Worm (Caenorhabditis elegans) whole organism, young adult: ENCODE measurements around the gene gln-5.

Source experiments
- B0261.1 ChIP-seq: sonication (generic microtip); optimal IDR thresholded peaks from 2 replicates; lab custom pipeline; 2016; ENCODE audit warnings: mild to moderate bottlenecking, missing genetic modification characterization, moderate library complexity, missing compliant biosample characterization
- B0336.3 ChIP-seq: fragments of 200-800 bp; sonication (Bioruptor generic); IDR thresholded peaks from 2 replicates; pipeline ENCODE4 v1.3.6; 2022; ENCODE audit warnings: missing genetic modification characterization, missing compliant biosample characterization
- C17E4.6 ChIP-seq: fragments of 200-800 bp; sonication (Bioruptor generic); IDR thresholded peaks from 2 replicates; pipeline ENCODE4 v1.3.6; 2022; ENCODE audit warnings: missing genetic modification reagents, missing genetic modification characterization, missing compliant biosample characterization
- F10E7.11 ChIP-seq: sonication (generic microtip); optimal IDR thresholded peaks from 2 replicates; lab custom pipeline; 2017; ENCODE audit warnings: mild to moderate bottlenecking, missing genetic modification characterization, moderate library complexity, missing compliant biosample characterization
- F49E8.2 ChIP-seq: sonication (generic microtip); optimal IDR thresholded peaks from 3 replicates; lab custom pipeline; 2017; ENCODE audit warnings: missing genetic modification characterization, mild to moderate bottlenecking, missing compliant biosample characterization, antibody characterized with exemption, moderate library complexity; ENCODE audit not compliant: insufficient read depth
- F55B11.4 ChIP-seq: sonication (generic microtip); optimal IDR thresholded peaks from 2 replicates; lab custom pipeline; 2016; ENCODE audit warnings: missing compliant biosample characterization, missing genetic modification characterization, borderline replicate concordance; ENCODE audit not compliant: insufficient read depth
- F57C9.4 ChIP-seq: sonication (generic microtip); optimal IDR thresholded peaks from 2 replicates; lab custom pipeline; 2017; ENCODE audit warnings: mild to moderate bottlenecking, missing genetic modification characterization, missing compliant biosample characterization
- K12H6.12 ChIP-seq: fragments of 200-800 bp; sonication (Bioruptor generic); optimal IDR thresholded peaks from 2 replicates; lab custom pipeline; 2018; ENCODE audit warnings: mild to moderate bottlenecking, missing genetic modification characterization, missing compliant biosample characterization
- Y53F4B.3 ChIP-seq: fragments of 200-800 bp; sonication (Bioruptor generic); IDR thresholded peaks from 2 replicates; pipeline ENCODE4 v1.3.6; 2022; ENCODE audit warnings: missing genetic modification reagents, missing genetic modification characterization, missing compliant biosample characterization
- Y56A3A.18 ChIP-seq: fragments of 200-800 bp; sonication (Bioruptor generic); IDR thresholded peaks from 2 replicates; pipeline ENCODE4 v1.3.6; 2022; ENCODE audit warnings: missing genetic modification reagents, missing genetic modification characterization, missing compliant biosample characterization
- Y67H2A.10 ChIP-seq: fragments of 200-800 bp; sonication (Bioruptor generic); conservative IDR thresholded peaks from 2 replicates; pipeline ENCODE4 v1.3.6; 2022; ENCODE audit warnings: missing genetic modification reagents, missing genetic modification characterization, missing compliant biosample characterization
- Y79H2A.3 ChIP-seq: fragments of 200-800 bp; sonication (Bioruptor generic); conservative IDR thresholded peaks from 2 replicates; pipeline ENCODE4 v1.3.6; 2022; ENCODE audit warnings: missing genetic modification reagents, missing genetic modification characterization, missing compliant biosample characterization
- ZK185.1 ChIP-seq: sonication (generic microtip); optimal IDR thresholded peaks from 2 replicates; lab custom pipeline; 2016; ENCODE audit warnings: mild to moderate bottlenecking, missing genetic modification characterization, missing compliant biosample characterization; ENCODE audit not compliant: poor library complexity, severe bottlenecking
- akir-1 ChIP-seq: fragments of 200-800 bp; sonication (Bioruptor generic); optimal IDR thresholded peaks from 2 replicates; lab custom pipeline; 2018; ENCODE audit warnings: mild to moderate bottlenecking, missing genetic modification characterization, moderate library complexity, missing compliant biosample characterization
- ama-1 ChIP-seq, 3 experiments: fragments of 150-350 bp in 1 of 3; sonication (generic microtip) in 2 of 3; optimal IDR thresholded peaks; 2 replicates each; lab custom pipeline; 2014 to 2018; ENCODE audit warnings: missing biosample characterization in 2 of 3, missing genetic modification characterization in 2 of 3, missing genetic modification reagents in 2 of 3
- atf-7 ChIP-seq: sonication (generic microtip); optimal IDR thresholded peaks from 2 replicates; lab custom pipeline; 2017; ENCODE audit warnings: mild to moderate bottlenecking, missing genetic modification characterization, missing compliant biosample characterization
- athp-1 ChIP-seq: sonication (generic microtip); optimal IDR thresholded peaks from 2 replicates; lab custom pipeline; 2017; ENCODE audit warnings: mild to moderate bottlenecking, missing genetic modification characterization, missing compliant biosample characterization
- attf-5 ChIP-seq: fragments of 200-800 bp; sonication (Bioruptor generic); optimal IDR thresholded peaks from 2 replicates; lab custom pipeline; 2018; ENCODE audit warnings: mild to moderate bottlenecking, missing genetic modification characterization, missing compliant biosample characterization
- bed-2 ChIP-seq: fragments of 200-800 bp; sonication (Bioruptor generic); IDR thresholded peaks from 2 replicates; pipeline ENCODE4 v1.3.6; 2022; ENCODE audit warnings: missing genetic modification reagents, missing genetic modification characterization, missing compliant biosample characterization
- ccch-3 ChIP-seq: fragments of 200-800 bp; sonication (Bioruptor generic); optimal IDR thresholded peaks from 2 replicates; lab custom pipeline; 2018; ENCODE audit warnings: mild to moderate bottlenecking, missing genetic modification characterization, missing compliant biosample characterization
- ceh-100 ChIP-seq: fragments of 200-800 bp; sonication (Bioruptor generic); IDR thresholded peaks from 2 replicates; pipeline ENCODE4 v1.3.6; 2022; ENCODE audit warnings: missing genetic modification reagents, missing genetic modification characterization, missing compliant biosample characterization
- die-1 ChIP-seq: sonication (generic microtip); optimal IDR thresholded peaks from 2 replicates; lab custom pipeline; 2016; ENCODE audit warnings: missing genotype, mild to moderate bottlenecking, missing genetic modification characterization, missing compliant biosample characterization
- dpl-1 ChIP-seq: fragments of 150-350 bp; optimal IDR thresholded peaks from 2 replicates; lab custom pipeline; 2014; ENCODE audit warnings: missing biosample characterization, missing genetic modification reagents, missing genetic modification characterization
- egl-44 ChIP-seq: fragments of 200-800 bp; sonication (Bioruptor generic); IDR thresholded peaks from 2 replicates; pipeline ENCODE4 v1.3.6; 2022; ENCODE audit warnings: missing genetic modification reagents, missing genetic modification characterization, missing compliant biosample characterization
- ets-4 ChIP-seq: fragments of 200-800 bp; sonication (Bioruptor generic); optimal IDR thresholded peaks from 2 replicates; lab custom pipeline; 2018; ENCODE audit warnings: mild to moderate bottlenecking, missing genetic modification characterization, missing compliant biosample characterization
- him-1 ChIP-seq: sonication (generic microtip); optimal IDR thresholded peaks from 2 replicates; lab custom pipeline; 2016; ENCODE audit warnings: missing genotype, missing genetic modification reagents, missing genetic modification characterization, missing compliant biosample characterization
- hlh-12 ChIP-seq: sonication (generic microtip); optimal IDR thresholded peaks from 2 replicates; lab custom pipeline; 2016; ENCODE audit warnings: missing genetic modification characterization, missing compliant biosample characterization
- hlh-26 ChIP-seq: fragments of 200-800 bp; sonication (Bioruptor generic); conservative IDR thresholded peaks from 2 replicates; pipeline ENCODE4 v1.3.6; 2022; ENCODE audit warnings: missing genetic modification reagents, missing genetic modification characterization, missing compliant biosample characterization
- lin-26 ChIP-seq: fragments of 200-800 bp; sonication (Bioruptor generic); IDR thresholded peaks from 2 replicates; pipeline ENCODE4 v1.3.6; 2022; ENCODE audit warnings: missing genetic modification reagents, missing genetic modification characterization, missing compliant biosample characterization
- lin-54 ChIP-seq: fragments of 200-800 bp; sonication (Bioruptor generic); optimal IDR thresholded peaks from 2 replicates; lab custom pipeline; 2018; ENCODE audit warnings: mild to moderate bottlenecking, missing genetic modification characterization, missing compliant biosample characterization
- lsy-27 ChIP-seq: sonication (generic microtip); optimal IDR thresholded peaks from 2 replicates; lab custom pipeline; 2017; ENCODE audit warnings: missing genetic modification characterization, mild to moderate bottlenecking, missing compliant biosample characterization, antibody characterized with exemption, missing genotype, borderline replicate concordance; ENCODE audit not compliant: insufficient read depth
- mel-28 ChIP-seq: sonication (generic microtip); optimal IDR thresholded peaks from 2 replicates; lab custom pipeline; 2016; ENCODE audit warnings: borderline replicate concordance, mild to moderate bottlenecking, missing genetic modification characterization, missing compliant biosample characterization
- nfya-2 ChIP-seq: fragments of 200-800 bp; sonication (Bioruptor generic); IDR thresholded peaks from 2 replicates; pipeline ENCODE4 v1.3.6; 2022; ENCODE audit warnings: missing genetic modification reagents, missing genetic modification characterization, missing compliant biosample characterization
- nhr-120 ChIP-seq: fragments of 200-800 bp; sonication (Bioruptor generic); IDR thresholded peaks from 2 replicates; pipeline ENCODE4 v1.3.6; 2022; ENCODE audit warnings: missing genetic modification characterization, missing compliant biosample characterization
- nhr-179 ChIP-seq: sonication (generic microtip); optimal IDR thresholded peaks from 2 replicates; lab custom pipeline; 2016; ENCODE audit warnings: mild to moderate bottlenecking, missing genetic modification characterization, missing compliant biosample characterization
- nhr-80 ChIP-seq: sonication (generic microtip); optimal IDR thresholded peaks from 2 replicates; lab custom pipeline; 2016; ENCODE audit warnings: missing genetic modification characterization, missing compliant biosample characterization
- nhr-90 ChIP-seq: sonication (generic microtip); optimal IDR thresholded peaks from 2 replicates; lab custom pipeline; 2016; ENCODE audit warnings: missing genotype, mild to moderate bottlenecking, missing genetic modification characterization, missing compliant biosample characterization
- pha-4 ChIP-seq: fragments of 150-350 bp; sonication (generic microtip); optimal IDR thresholded peaks from 2 replicates; lab custom pipeline; 2014; ENCODE audit warnings: missing biosample characterization, missing genetic modification reagents, missing genetic modification characterization
- rec-8 ChIP-seq, 2 experiments: sonication (generic microtip); optimal IDR thresholded peaks; 2 replicates each; lab custom pipeline; 2016; ENCODE audit warnings: mild to moderate bottlenecking in 2 of 2, missing genetic modification characterization in 2 of 2, missing genetic modification reagents in 2 of 2, missing genotype in 2 of 2, missing biosample characterization in 1 of 2, missing compliant biosample characterization in 1 of 2, moderate library complexity in 1 of 2
- rpc-1 ChIP-seq, 2 experiments: fragments of 150-350 bp in 1 of 2; sonication (generic microtip) in 1 of 2; optimal IDR thresholded peaks; 2 replicates each; lab custom pipeline; 2014 to 2018; ENCODE audit warnings: missing biosample characterization in 1 of 2, missing genetic modification characterization in 1 of 2, missing genetic modification reagents in 1 of 2, missing genotype in 1 of 2
- sea-2 ChIP-seq: fragments of 200-800 bp; sonication (Bioruptor generic); IDR thresholded peaks from 2 replicates; pipeline ENCODE4 v1.3.6; 2022; ENCODE audit warnings: missing genetic modification characterization, missing compliant biosample characterization
- somi-1 ChIP-seq: fragments of 200-800 bp; sonication (Bioruptor generic); optimal IDR thresholded peaks from 2 replicates; lab custom pipeline; 2018; ENCODE audit warnings: mild to moderate bottlenecking, missing genetic modification characterization, missing compliant biosample characterization
- sptf-2 ChIP-seq: fragments of 200-800 bp; sonication (Bioruptor generic); optimal IDR thresholded peaks from 2 replicates; lab custom pipeline; 2018; ENCODE audit warnings: mild to moderate bottlenecking, missing genetic modification characterization, missing compliant biosample characterization
- tbp1 ChIP-seq: fragments of 200-800 bp; sonication (Bioruptor generic); optimal IDR thresholded peaks from 2 replicates; lab custom pipeline; 2018; ENCODE audit warnings: mild to moderate bottlenecking, missing genetic modification characterization, missing compliant biosample characterization
- tlf-1 ChIP-seq: fragments of 200-800 bp; sonication (Bioruptor generic); optimal IDR thresholded peaks from 2 replicates; lab custom pipeline; 2018; ENCODE audit warnings: mild to moderate bottlenecking, missing genetic modification characterization, missing compliant biosample characterization
- xnd-1 ChIP-seq: sonication (generic microtip); optimal IDR thresholded peaks from 2 replicates; lab custom pipeline; 2016; ENCODE audit warnings: missing genotype, missing genetic modification reagents, missing genetic modification characterization, missing compliant biosample characterization
- ztf-25 ChIP-seq: fragments of 200-800 bp; sonication (Bioruptor generic); IDR thresholded peaks from 2 replicates; pipeline ENCODE4 v1.3.6; 2022; ENCODE audit warnings: missing genetic modification reagents, missing genetic modification characterization, missing compliant biosample characterization
- ztf-6 ChIP-seq: fragments of 200-800 bp; sonication (Bioruptor generic); IDR thresholded peaks from 2 replicates; pipeline ENCODE4 v1.3.6; 2022; ENCODE audit warnings: missing genetic modification reagents, missing genetic modification characterization, missing compliant biosample characterization

gln-5 gene

DNA sequence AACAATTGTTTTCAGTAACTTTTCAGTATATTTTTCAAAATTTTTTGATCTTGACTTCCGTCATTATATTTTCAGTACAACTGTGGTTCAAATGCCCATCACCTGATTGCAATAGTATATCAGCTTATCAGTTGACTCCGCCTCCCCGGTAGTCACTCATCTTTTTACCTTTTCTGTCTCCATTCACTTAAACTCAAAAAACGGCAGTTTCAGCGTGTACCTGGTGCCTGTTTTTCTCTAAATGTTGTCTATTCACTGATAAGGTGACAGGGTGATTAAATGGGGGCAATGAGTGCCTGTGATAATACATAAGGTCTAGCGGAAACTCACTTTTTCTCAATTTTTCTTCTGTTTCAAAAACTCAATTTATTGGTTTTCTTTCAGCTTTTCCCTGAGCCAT lies 28.3 kb downstream of the gln-5 start, which contains the start of gene ZK550.2 (continued):
- TF ChIP-seq athp-1 (tag; lab: Kevin White, UChicago): no peak
- no peak for TF ChIP-seq tlf-1 (GFP tag; lab: Kevin White, UChicago)
- TF ChIP-seq sptf-2 (GFP tag; lab: Kevin White, UChicago): peak; percentile 13
- TF ChIP-seq nhr-80 (tag; lab: Kevin White, UChicago): peak; percentile 97
- TF ChIP-seq him-1: no peak
- TF ChIP-seq K12H6.12: no peak
- no peak for TF ChIP-seq nfya-2 (GFP tag; lab: Robert Waterston, UW)
- TF ChIP-seq ceh-100 (GFP tag; lab: Robert Waterston, UW): no peak
- TF ChIP-seq bed-2: no peak
- no peak for TF ChIP-seq rec-8 (tag; optimal IDR thresholded peaks at IDR 0.05; lab: Kevin White, UChicago)
- no peak for TF ChIP-seq dpl-1 (GFP tag; lab: Kevin White, UChicago)
- no peak for TF ChIP-seq ZK185.1 (tag; lab: Kevin White, UChicago)
- no peak for TF ChIP-seq lsy-27 (tag; lab: Kevin White, UChicago)
- TF ChIP-seq pha-4 (tag; lab: Kevin White, UChicago): no peak
- no peak for TF ChIP-seq ztf-6 (GFP tag; lab: Robert Waterston, UW)
- TF ChIP-seq Y67H2A.10 (GFP tag; lab: Robert Waterston, UW): no peak
- TF ChIP-seq atf-7: peak; percentile 45
- TF ChIP-seq lin-54: peak; percentile 8
- peak; percentile 21 for TF ChIP-seq attf-5 (GFP tag; lab: Kevin White, UChicago)
- TF ChIP-seq nhr-90: peak; percentile 40
- no peak for TF ChIP-seq akir-1 (GFP tag; lab: Kevin White, UChicago)
- TF ChIP-seq Y79H2A.3: no peak
- TF ChIP-seq mel-28 (tag; lab: Kevin White, UChicago): no peak
- TF ChIP-seq C17E4.6 (GFP tag; lab: Robert Waterston, UW): no peak
- TF ChIP-seq ztf-25 (GFP tag; lab: Robert Waterston, UW): no peak
- TF ChIP-seq Y56A3A.18: 0 out of 2 replicates have a peak, but pooled peaks have one; percentile 78
- no peak for TF ChIP-seq ama-1 (optimal IDR thresholded peaks at IDR 0.05; lab: Kevin White, UChicago)
- no peak for TF ChIP-seq ama-1 (GFP tag; optimal IDR thresholded peaks at IDR 0.05; lab: Kevin White, UChicago)
- TF ChIP-seq rpc-1 (optimal IDR thresholded peaks at IDR 0.05; lab: Kevin White, UChicago): no peak
- TF ChIP-seq rpc-1 (tag; optimal IDR thresholded peaks at IDR 0.05; lab: Kevin White, UChicago): no peak
- peak; percentile 54 for TF ChIP-seq tbp1 (GFP tag; lab: Kevin White, UChicago)
- no peak for TF ChIP-seq B0336.3 (GFP tag; lab: Robert Waterston, UW)
- no peak for TF ChIP-seq F55B11.4 (tag; lab: Kevin White, UChicago)
- TF ChIP-seq Y53F4B.3: no peak
- TF ChIP-seq nhr-120 (GFP tag; lab: Robert Waterston, UW): no peak
- no peak for TF ChIP-seq die-1 (tag; lab: Kevin White, UChicago)
- TF ChIP-seq somi-1 (GFP tag; lab: Kevin White, UChicago): no peak
- no peak for TF ChIP-seq ccch-3 (GFP tag; lab: Kevin White, UChicago)
- TF ChIP-seq B0261.1 (tag; lab: Kevin White, UChicago): no peak
- no peak for TF ChIP-seq lin-26
- no peak for TF ChIP-seq xnd-1
- no peak for TF ChIP-seq F49E8.2 (tag; lab: Kevin White, UChicago)
- TF ChIP-seq sea-2 (GFP tag; lab: Robert Waterston, UW): no peak
- no peak for TF ChIP-seq nhr-179 (tag; lab: Kevin White, UChicago)
- TF ChIP-seq hlh-26 (GFP tag; lab: Robert Waterston, UW): no peak
- no peak for TF ChIP-seq F57C9.4 (tag; lab: Kevin White, UChicago)
- TF ChIP-seq F10E7.11: no peak
- peak; percentile 70; the same call in 1 of the 2 replicates for TF ChIP-seq egl-44 (GFP tag; lab: Robert Waterston, UW)
- TF ChIP-seq ets-4 (GFP tag; lab: Kevin White, UChicago): peak; percentile 82
- no peak for TF ChIP-seq hlh-12 (tag; lab: Kevin White, UChicago)
